ENCODE assay signal across 5 fruit fly cellular contexts in the genomic region with DNA sequence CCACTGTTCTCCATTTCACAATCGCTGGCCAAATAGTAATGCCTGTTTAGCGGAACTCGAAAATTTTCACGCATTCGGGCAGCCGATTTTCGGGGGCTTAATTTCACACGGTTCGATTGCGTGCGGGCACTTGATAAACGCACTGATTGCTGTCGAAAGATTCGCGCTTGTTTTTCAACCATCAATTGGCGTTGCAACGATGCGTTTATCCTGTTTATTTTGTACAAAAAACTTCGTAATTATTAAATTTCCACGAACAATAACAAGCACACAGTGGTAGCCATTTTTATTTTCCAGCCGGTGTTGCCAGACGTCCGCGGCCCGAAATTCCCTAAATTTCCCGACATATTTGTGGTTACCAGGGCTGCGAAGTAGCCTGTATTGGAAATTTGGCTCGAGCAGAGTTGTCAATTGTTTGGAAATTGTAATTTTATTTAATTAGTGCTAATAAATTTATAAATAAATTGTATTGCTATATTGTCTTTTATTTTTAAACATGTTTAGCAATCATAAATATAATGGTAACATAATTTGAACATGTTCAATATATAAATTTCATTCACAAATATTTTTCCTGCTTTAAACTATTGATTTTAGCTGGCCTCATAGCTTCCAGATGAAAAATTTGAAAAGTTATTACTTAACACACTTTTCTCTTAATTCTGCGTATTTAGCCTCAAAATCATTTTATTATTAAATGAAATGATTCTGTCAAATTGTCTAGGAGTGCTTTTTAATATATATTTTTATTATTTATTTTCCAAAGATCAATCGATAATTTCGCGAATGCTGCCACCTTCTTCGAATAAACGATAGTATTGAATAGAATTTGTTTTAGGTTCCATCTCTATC.
TF ChIP-seq lines count a peak whose summit lies in the region.

Gene Ncoa6 (minus strand): TSS at position 270 of the 852 bp plus-strand sequence.
Gene cype (plus strand): TSS at position 814 of the 852 bp plus-strand sequence.

TF ChIP-seq in whole organism, adult, 20 proteins besides CTCF, POLR2A, EP300 and RAD21 (continued from another document):
- TF ChIP-seq pad (GFP tag; optimal IDR thresholded peaks at IDR 0.05; lab: Kevin White, UChicago) (peak; percentile 25), CG11617 (GFP tag; optimal IDR thresholded peaks at IDR 0.05; lab: Kevin White, UChicago) (peak; percentile 74), Crg-1 (GFP tag; optimal IDR thresholded peaks at IDR 0.05; lab: Kevin White, UChicago) (no peak), CG33017 (tag; optimal IDR thresholded peaks at IDR 0.05; lab: Kevin White, UChicago) (peak; percentile 56)

TF ChIP-seq in whole organism, embryonic, 481 proteins besides CTCF, POLR2A, EP300 and RAD21 (continued from another document and continues in another):
- TF ChIP-seq schlank (tag; optimal IDR thresholded peaks at IDR 0.05; lab: Kevin White, UChicago) (peak; percentile 9), dpn (GFP tag; optimal IDR thresholded peaks at IDR 0.05; lab: Kevin White, UChicago) (peak in 1 of 2 experiments; percentile 51), mirr (GFP tag; optimal IDR thresholded peaks at IDR 0.05; lab: Kevin White, UChicago) (no peak), run (tag; optimal IDR thresholded peaks at IDR 0.05; lab: Kevin White, UChicago) (peak; percentile 69), BEAF-32 (GFP tag; optimal IDR thresholded peaks at IDR 0.05; lab: Kevin White, UChicago) (peak; percentile 74), usp (GFP tag; optimal IDR thresholded peaks at IDR 0.05; lab: Kevin White, UChicago) (no peak), Rx (GFP tag; IDR thresholded peaks at IDR 0.05; lab: Robert Waterston, UW) (no peak), sob (GFP tag; IDR thresholded peaks at IDR 0.05; lab: Robert Waterston, UW) (0 out of 2 replicates have a peak, but pooled peaks have one; percentile 40), CG31365 (tag; optimal IDR thresholded peaks at IDR 0.05; lab: Kevin White, UChicago) (no peak), CG2875 (GFP tag; optimal IDR thresholded peaks at IDR 0.05; lab: Kevin White, UChicago) (no peak), CG34224 (GFP tag; IDR thresholded peaks at IDR 0.05; lab: Robert Waterston, UW; ENCODE audit: partially characterized antibody) (peak; percentile 81), CG1233 (GFP tag; optimal IDR thresholded peaks at IDR 0.05; lab: Kevin White, UChicago) (no peak), lbe (GFP tag; optimal IDR thresholded peaks at IDR 0.05; lab: Kevin White, UChicago) (no peak), Sry-δ (GFP tag; optimal IDR thresholded peaks at IDR 0.05; lab: Kevin White, UChicago) (peak; percentile 64), klu (GFP tag; IDR thresholded peaks at IDR 0.05; lab: Robert Waterston, UW) (0 out of 2 replicates have a peak, but pooled peaks have one; percentile 27), Hr78 (GFP tag; optimal IDR thresholded peaks at IDR 0.05; lab: Kevin White, UChicago) (no peak), ham (GFP tag; IDR thresholded peaks at IDR 0.05; lab: Robert Waterston, UW) (no peak), CG4424 (GFP tag; optimal IDR thresholded peaks at IDR 0.05; lab: Kevin White, UChicago) (peak; percentile 35), CG17802 (tag; optimal IDR thresholded peaks at IDR 0.05; lab: Kevin White, UChicago) (no peak), cad (GFP tag; optimal IDR thresholded peaks at IDR 0.05; lab: Kevin White, UChicago) (no peak), CG5953 (GFP tag; IDR thresholded peaks at IDR 0.05; lab: Robert Waterston, UW) (no peak), B-H1 (GFP tag; IDR thresholded peaks at IDR 0.05; lab: Robert Waterston, UW) (0 out of 3 replicates have a peak, but pooled peaks have one; percentile 15), Sox100B (GFP tag; optimal IDR thresholded peaks at IDR 0.05; lab: Kevin White, UChicago) (no peak), unpg (GFP tag; optimal IDR thresholded peaks at IDR 0.05; lab: Kevin White, UChicago) (peak; percentile 38), en (GFP tag; optimal IDR thresholded peaks at IDR 0.05; lab: Kevin White, UChicago) (no peak), tio (GFP tag; optimal IDR thresholded peaks at IDR 0.05; lab: Kevin White, UChicago) (no peak), pho (GFP tag; optimal IDR thresholded peaks at IDR 0.05; lab: Kevin White, UChicago) (no peak), CG11093 (GFP tag; IDR thresholded peaks at IDR 0.05; lab: Robert Waterston, UW) (no peak)

TF ChIP-seq in whole organism, prepupa, 60 proteins besides CTCF, POLR2A, EP300 and RAD21 (continued from another document and continues in another):
- TF ChIP-seq fd59A (GFP tag; optimal IDR thresholded peaks at IDR 0.05; lab: Kevin White, UChicago) (no peak), ss (GFP tag; optimal IDR thresholded peaks at IDR 0.05; lab: Kevin White, UChicago) (no peak), Blimp-1 (GFP tag; optimal IDR thresholded peaks at IDR 0.05; lab: Kevin White, UChicago) (no peak), CG15336 (GFP tag; IDR thresholded peaks at IDR 0.05; lab: Robert Waterston, UW) (0 out of 2 replicates have a peak, but pooled peaks have one; percentile 29), Hr39 (GFP tag; optimal IDR thresholded peaks at IDR 0.05; lab: Kevin White, UChicago) (no peak), svp (GFP tag; lab: Kevin White, UChicago) (peak; percentile 62), Eip75B (GFP tag; optimal IDR thresholded peaks at IDR 0.05; lab: Kevin White, UChicago) (no peak), CG11902 (GFP tag; optimal IDR thresholded peaks at IDR 0.05; lab: Kevin White, UChicago) (no peak), achi (GFP tag; optimal IDR thresholded peaks at IDR 0.05; lab: Kevin White, UChicago) (peak; percentile 53), Eip93F (GFP tag; optimal IDR thresholded peaks at IDR 0.05; lab: Kevin White, UChicago) (peak; percentile 17), Smox (GFP tag; optimal IDR thresholded peaks at IDR 0.05; lab: Kevin White, UChicago) (peak; percentile 48), CG31627 (GFP tag; optimal IDR thresholded peaks at IDR 0.05; lab: Kevin White, UChicago) (peak; percentile 24), CG11294 (GFP tag; IDR thresholded peaks at IDR 0.05; lab: Robert Waterston, UW) (no peak), Sox14 (GFP tag; optimal IDR thresholded peaks at IDR 0.05; lab: Kevin White, UChicago) (peak; percentile 15), acj6 (GFP tag; optimal IDR thresholded peaks at IDR 0.05; lab: Kevin White, UChicago) (peak; percentile 24), CG10631 (GFP tag; optimal IDR thresholded peaks at IDR 0.05; lab: Kevin White, UChicago) (peak; percentile 66), CG10669 (GFP tag; optimal IDR thresholded peaks at IDR 0.05; lab: Kevin White, UChicago) (no peak), CG6276 (GFP tag; optimal IDR thresholded peaks at IDR 0.05; lab: Kevin White, UChicago) (no peak), Gug (GFP tag; IDR thresholded peaks at IDR 0.05; lab: Robert Waterston, UW) (no peak), CG9139 (GFP tag; optimal IDR thresholded peaks at IDR 0.05; lab: Kevin White, UChicago) (no peak), Ets96B (tag; optimal IDR thresholded peaks at IDR 0.05; lab: Kevin White, UChicago) (peak; percentile 26), CG8632 (GFP tag; optimal IDR thresholded peaks at IDR 0.05; lab: Kevin White, UChicago) (peak; percentile 55), Sox102F (GFP tag; optimal IDR thresholded peaks at IDR 0.05; lab: Kevin White, UChicago) (no peak), salr (GFP tag; optimal IDR thresholded peaks at IDR 0.05; lab: Kevin White, UChicago) (peak in 1 of 2 experiments; percentile 52), CG8319 (GFP tag; optimal IDR thresholded peaks at IDR 0.05; lab: Kevin White, UChicago) (peak; percentile 12), Ets21C (GFP tag; optimal IDR thresholded peaks at IDR 0.05; lab: Kevin White, UChicago) (no peak), vri (GFP tag; optimal IDR thresholded peaks at IDR 0.05; lab: Kevin White, UChicago) (no peak), CG6163 (GFP tag; IDR thresholded peaks at IDR 0.05; lab: Robert Waterston, UW) (peak; percentile 55), Sox15 (GFP tag; optimal IDR thresholded peaks at IDR 0.05; lab: Kevin White, UChicago) (peak; percentile 21), CG34406 (GFP tag; optimal IDR thresholded peaks at IDR 0.05; lab: Kevin White, UChicago) (peak; percentile 54), Eip78C (GFP tag; lab: Kevin White, UChicago) (peak; percentile 60)

TF ChIP-seq in whole organism, pupa, 21 proteins besides CTCF, POLR2A, EP300 and RAD21 (continued from another document):
- TF ChIP-seq CG12605 (GFP tag; IDR thresholded peaks at IDR 0.05; lab: Robert Waterston, UW) (no peak), Snoo (tag; optimal IDR thresholded peaks at IDR 0.05; lab: Kevin White, UChicago) (peak; percentile 25), Pif1B (GFP tag; optimal IDR thresholded peaks at IDR 0.05; lab: Kevin White, UChicago) (no peak)

TF ChIP-seq in whole organism, wandering third instar larva, 38 proteins besides CTCF, POLR2A, EP300 and RAD21 (continued from another document):
- TF ChIP-seq sv (GFP tag; optimal IDR thresholded peaks at IDR 0.05; lab: Kevin White, UChicago) (peak; percentile 60), CG9705 (GFP tag; optimal IDR thresholded peaks at IDR 0.05; lab: Kevin White, UChicago) (peak; percentile 29), Jra (GFP tag; optimal IDR thresholded peaks at IDR 0.05; lab: Kevin White, UChicago) (peak; percentile 15), psq (GFP tag; optimal IDR thresholded peaks at IDR 0.05; lab: Kevin White, UChicago) (peak; percentile 7), OdsH (GFP tag; optimal IDR thresholded peaks at IDR 0.05; lab: Kevin White, UChicago) (peak; percentile 19), brk (GFP tag; optimal IDR thresholded peaks at IDR 0.05; lab: Kevin White, UChicago) (peak; percentile 71), dmrt93B (GFP tag; optimal IDR thresholded peaks at IDR 0.05; lab: Kevin White, UChicago) (peak; percentile 12), Mio (GFP tag; optimal IDR thresholded peaks at IDR 0.05; lab: Kevin White, UChicago) (no peak), dl (GFP tag; optimal IDR thresholded peaks at IDR 0.05; lab: Kevin White, UChicago; ENCODE audit: insufficient read depth in 1 of 2, partially characterized antibody in 2 of 2) (no peak), h (GFP tag; optimal IDR thresholded peaks at IDR 0.05; lab: Kevin White, UChicago) (peak; percentile 15), br (GFP tag; optimal IDR thresholded peaks at IDR 0.05; lab: Kevin White, UChicago) (no peak)
